Worm (Caenorhabditis elegans) whole organism, L4 larva: ENCODE data around the gene ssna-1.

ENCODE experiments used
- R02D3.7 ChIP-seq: fragments of 150-350 bp; sonication (generic microtip); optimal IDR thresholded peaks from 3 replicates; lab custom pipeline; 2014; ENCODE audit warnings: missing biosample characterization, missing genetic modification characterization
- T20F7.1 ChIP-seq: fragments of 200-800 bp; sonication (Bioruptor generic); optimal IDR thresholded peaks from 2 replicates; lab custom pipeline; 2018; ENCODE audit warnings: mild to moderate bottlenecking, missing genetic modification characterization, missing compliant biosample characterization
- Y48G9A.11 ChIP-seq: fragments of 200-800 bp; sonication (Bioruptor generic); IDR thresholded peaks from 2 replicates; pipeline ENCODE4 v1.3.6; 2022; ENCODE audit warnings: missing genetic modification reagents, missing genetic modification characterization, missing compliant biosample characterization
- ZK337.2 ChIP-seq: fragments of 200-800 bp; sonication (Bioruptor generic); IDR thresholded peaks from 2 replicates; pipeline ENCODE4 v1.3.6; 2022; ENCODE audit warnings: missing genetic modification reagents, missing genetic modification characterization, missing compliant biosample characterization
- ZK546.5 ChIP-seq, 2 experiments: sonication (generic microtip); optimal IDR thresholded peaks; 2 replicates each; lab custom pipeline; 2017; ENCODE audit warnings: missing biosample characterization in 2 of 2, missing genetic modification characterization in 2 of 2
- ama-1 ChIP-seq: fragments of 150-350 bp; optimal IDR thresholded peaks from 2 replicates; lab custom pipeline; 2014; ENCODE audit warnings: inconsistent platforms, mixed read lengths
- attf-4 ChIP-seq: sonication (generic microtip); optimal IDR thresholded peaks from 3 replicates; lab custom pipeline; 2017; ENCODE audit warnings: missing biosample characterization, missing genetic modification characterization
- ceh-20 ChIP-seq: fragments of 200-800 bp; sonication (Bioruptor generic); IDR thresholded peaks from 2 replicates; pipeline ENCODE4 v1.3.6; 2022; ENCODE audit warnings: missing genetic modification reagents, missing genetic modification characterization, missing compliant biosample characterization
- ceh-44 ChIP-seq: fragments of 200-800 bp; sonication (Bioruptor generic); IDR thresholded peaks from 2 replicates; pipeline ENCODE4 v1.3.6; 2022; ENCODE audit warnings: missing genetic modification reagents, missing genetic modification characterization, missing compliant biosample characterization
- ceh-82 ChIP-seq: sonication (generic microtip); optimal IDR thresholded peaks from 2 replicates; lab custom pipeline; 2017; ENCODE audit warnings: missing biosample characterization, missing genetic modification characterization
- ctbp-1 ChIP-seq: fragments of 200-800 bp; sonication (Bioruptor generic); IDR thresholded peaks from 2 replicates; pipeline ENCODE4 v1.3.6; 2022; ENCODE audit warnings: missing genetic modification reagents, missing genetic modification characterization, missing compliant biosample characterization
- daf-12 ChIP-seq: fragments of 150-350 bp; optimal IDR thresholded peaks from 2 replicates; lab custom pipeline; 2014; ENCODE audit warnings: missing biosample characterization, missing genetic modification reagents, missing genetic modification characterization
- dmd-8 ChIP-seq: fragments of 200-800 bp; sonication (Bioruptor generic); IDR thresholded peaks from 2 replicates; pipeline ENCODE4 v1.3.6; 2022; ENCODE audit warnings: missing genetic modification characterization, missing compliant biosample characterization
- dve-1 ChIP-seq: sonication (generic microtip); optimal IDR thresholded peaks from 2 replicates; lab custom pipeline; 2017; ENCODE audit warnings: antibody characterized with exemption, mild to moderate bottlenecking, missing genetic modification characterization, missing compliant biosample characterization; ENCODE audit not compliant: insufficient read depth
- egl-43 ChIP-seq: fragments of 200-800 bp; sonication (Bioruptor generic); IDR thresholded peaks from 2 replicates; pipeline ENCODE4 v1.3.6; 2022; ENCODE audit warnings: missing genetic modification reagents, missing genetic modification characterization, missing compliant biosample characterization
- fkh-10 ChIP-seq: fragments of 150-350 bp; optimal IDR thresholded peaks from 2 replicates; lab custom pipeline; 2014; ENCODE audit warnings: missing biosample characterization, missing genetic modification reagents, missing genetic modification characterization
- fos-1 ChIP-seq: fragments of 150-350 bp; optimal IDR thresholded peaks from 2 replicates; lab custom pipeline; 2014; ENCODE audit warnings: missing biosample characterization, missing genetic modification characterization
- lim-7 ChIP-seq: fragments of 200-800 bp; sonication (Bioruptor generic); IDR thresholded peaks from 2 replicates; pipeline ENCODE4 v1.3.6; 2022; ENCODE audit warnings: missing genetic modification characterization, missing compliant biosample characterization
- lin-15B ChIP-seq: fragments of 150-350 bp; sonication (generic microtip); optimal IDR thresholded peaks from 3 replicates; lab custom pipeline; 2014; ENCODE audit warnings: missing biosample characterization, missing genetic modification characterization
- lin-29 ChIP-seq: fragments of 200-800 bp; sonication (Bioruptor generic); IDR thresholded peaks from 2 replicates; pipeline ENCODE4 v1.3.6; 2022; ENCODE audit warnings: missing genetic modification reagents, missing genetic modification characterization, missing compliant biosample characterization
- lin-38 ChIP-seq: fragments of 200-800 bp; sonication (Bioruptor generic); IDR thresholded peaks from 2 replicates; pipeline ENCODE4 v1.3.6; 2022; ENCODE audit warnings: missing genetic modification reagents, missing genetic modification characterization, missing compliant biosample characterization
- madf-5 ChIP-seq, 2 experiments: fragments of 200-800 bp; sonication (Bioruptor generic); IDR thresholded peaks; 2 replicates each; pipeline ENCODE4 v1.3.6; 2022; ENCODE audit warnings: missing compliant biosample characterization in 2 of 2, missing genetic modification characterization in 2 of 2
- mdl-1 ChIP-seq, 2 experiments: fragments of 150-350 bp in 1 of 2; sonication (generic microtip) in 1 of 2; optimal IDR thresholded peaks; 2 replicates each; lab custom pipeline; 2014 to 2017; ENCODE audit warnings: missing biosample characterization in 2 of 2, missing genetic modification characterization in 2 of 2
- mdt-29 ChIP-seq: fragments of 200-800 bp; sonication (Bioruptor generic); IDR thresholded peaks from 2 replicates; pipeline ENCODE4 v1.3.6; 2022; ENCODE audit warnings: missing genetic modification reagents, missing genetic modification characterization, missing compliant biosample characterization
- mes-2 ChIP-seq: sonication (generic microtip); optimal IDR thresholded peaks from 2 replicates; lab custom pipeline; 2016; ENCODE audit warnings: missing genotype, mild to moderate bottlenecking, missing genetic modification characterization, missing compliant biosample characterization; ENCODE audit not compliant: poor library complexity, severe bottlenecking
- mxl-2 ChIP-seq: fragments of 200-800 bp; sonication (Bioruptor generic); conservative IDR thresholded peaks from 2 replicates; pipeline ENCODE4 v1.3.6; 2022; ENCODE audit warnings: missing genetic modification reagents, missing genetic modification characterization, missing compliant biosample characterization
- mxl-3 ChIP-seq: fragments of 200-800 bp; sonication (Bioruptor generic); optimal IDR thresholded peaks from 2 replicates; lab custom pipeline; 2018; ENCODE audit warnings: mild to moderate bottlenecking, missing genetic modification characterization, missing compliant biosample characterization
- nhr-10 ChIP-seq: fragments of 150-350 bp; optimal IDR thresholded peaks from 2 replicates; lab custom pipeline; 2014; ENCODE audit warnings: missing biosample characterization, missing genetic modification characterization
- nhr-102 ChIP-seq: sonication (generic microtip); optimal IDR thresholded peaks from 2 replicates; lab custom pipeline; 2016; ENCODE audit warnings: mild to moderate bottlenecking, missing genetic modification characterization, moderate library complexity, missing compliant biosample characterization
- nhr-25 ChIP-seq: sonication (generic microtip); optimal IDR thresholded peaks from 2 replicates; lab custom pipeline; 2017; ENCODE audit warnings: missing genetic modification characterization, mild to moderate bottlenecking, missing compliant biosample characterization, antibody characterized with exemption, moderate library complexity, borderline replicate concordance; ENCODE audit not compliant: insufficient read depth
- nhr-28 ChIP-seq: fragments of 150-350 bp; optimal IDR thresholded peaks from 2 replicates; lab custom pipeline; 2014; ENCODE audit warnings: missing biosample characterization, missing genetic modification characterization
- nhr-41 ChIP-seq: fragments of 200-800 bp; sonication (Bioruptor generic); IDR thresholded peaks from 2 replicates; pipeline ENCODE4 v1.3.6; 2022; ENCODE audit warnings: missing genetic modification reagents, missing genetic modification characterization, missing compliant biosample characterization
- nhr-6 ChIP-seq: fragments of 150-350 bp; optimal IDR thresholded peaks from 2 replicates; lab custom pipeline; 2014; ENCODE audit warnings: missing biosample characterization, missing genetic modification characterization
- pha-4 ChIP-seq, 2 experiments: fragments of 150-350 bp in 1 of 2; fragments of 200-800 bp in 1 of 2; sonication (Bioruptor generic) in 1 of 2; IDR thresholded peaks in 1 of 2; optimal IDR thresholded peaks in 1 of 2; 2 replicates each; pipeline versions ENCODE4 v1.3.6 to Lab custom; 2014 to 2022; ENCODE audit warnings: missing genetic modification characterization in 2 of 2, missing genetic modification reagents in 2 of 2, missing biosample characterization in 1 of 2, missing compliant biosample characterization in 1 of 2
- php-3 ChIP-seq: fragments of 200-800 bp; sonication (Bioruptor generic); IDR thresholded peaks from 2 replicates; pipeline ENCODE4 v1.3.6; 2022; ENCODE audit warnings: missing genetic modification reagents, missing genetic modification characterization, missing compliant biosample characterization
- sdz-12 ChIP-seq: fragments of 200-800 bp; sonication (Bioruptor generic); optimal IDR thresholded peaks from 2 replicates; lab custom pipeline; 2018; ENCODE audit warnings: mild to moderate bottlenecking, missing genetic modification characterization, missing compliant biosample characterization
- set-16 ChIP-seq: fragments of 200-800 bp; sonication (Bioruptor generic); IDR thresholded peaks from 2 replicates; pipeline ENCODE4 v1.3.6; 2022; ENCODE audit warnings: missing genetic modification reagents, missing genetic modification characterization, missing compliant biosample characterization
- skn-1 ChIP-seq: fragments of 150-350 bp; optimal IDR thresholded peaks from 2 replicates; lab custom pipeline; 2014; ENCODE audit warnings: missing biosample characterization, missing genetic modification characterization
- snpc-1.2 ChIP-seq: fragments of 200-800 bp; sonication (Bioruptor generic); IDR thresholded peaks from 2 replicates; pipeline ENCODE4 v1.3.6; 2022; ENCODE audit warnings: missing genetic modification reagents, missing genetic modification characterization, missing compliant biosample characterization
- snpc-4 ChIP-seq: fragments of 150-350 bp; optimal IDR thresholded peaks from 2 replicates; lab custom pipeline; 2014; ENCODE audit warnings: missing biosample characterization, missing genetic modification characterization
- spr-3 ChIP-seq: fragments of 200-800 bp; sonication (Bioruptor generic); optimal IDR thresholded peaks from 2 replicates; lab custom pipeline; 2018; ENCODE audit warnings: mild to moderate bottlenecking, missing genetic modification characterization, missing compliant biosample characterization
- unc-130 ChIP-seq: sonication (generic microtip); optimal IDR thresholded peaks from 2 replicates; lab custom pipeline; 2016; ENCODE audit warnings: missing genetic modification reagents, missing genetic modification characterization, missing compliant biosample characterization
- unc-39 ChIP-seq: sonication (generic microtip); optimal IDR thresholded peaks from 2 replicates; lab custom pipeline; 2017; ENCODE audit warnings: missing biosample characterization, missing genetic modification characterization
- zag-1 ChIP-seq: fragments of 150-350 bp; optimal IDR thresholded peaks from 2 replicates; lab custom pipeline; 2014; ENCODE audit warnings: missing biosample characterization, missing genetic modification characterization
- zfp-2 ChIP-seq: sonication (generic microtip); optimal IDR thresholded peaks from 2 replicates; lab custom pipeline; 2016; ENCODE audit warnings: mild to moderate bottlenecking, missing genetic modification characterization, missing compliant biosample characterization
- zfp-3 ChIP-seq: fragments of 200-800 bp; sonication (Bioruptor generic); conservative IDR thresholded peaks from 2 replicates; pipeline ENCODE4 v1.3.6; 2022; ENCODE audit warnings: missing genetic modification reagents, missing genetic modification characterization, missing compliant biosample characterization
- zip-11 ChIP-seq: fragments of 200-800 bp; sonication (Bioruptor generic); IDR thresholded peaks from 2 replicates; pipeline ENCODE4 v1.3.6; 2022; ENCODE audit warnings: missing genetic modification characterization, missing compliant biosample characterization
- zip-2 ChIP-seq: fragments of 150-350 bp; optimal IDR thresholded peaks from 2 replicates; lab custom pipeline; 2014; ENCODE audit warnings: missing biosample characterization, missing genetic modification characterization

ssna-1 gene

DNA sequence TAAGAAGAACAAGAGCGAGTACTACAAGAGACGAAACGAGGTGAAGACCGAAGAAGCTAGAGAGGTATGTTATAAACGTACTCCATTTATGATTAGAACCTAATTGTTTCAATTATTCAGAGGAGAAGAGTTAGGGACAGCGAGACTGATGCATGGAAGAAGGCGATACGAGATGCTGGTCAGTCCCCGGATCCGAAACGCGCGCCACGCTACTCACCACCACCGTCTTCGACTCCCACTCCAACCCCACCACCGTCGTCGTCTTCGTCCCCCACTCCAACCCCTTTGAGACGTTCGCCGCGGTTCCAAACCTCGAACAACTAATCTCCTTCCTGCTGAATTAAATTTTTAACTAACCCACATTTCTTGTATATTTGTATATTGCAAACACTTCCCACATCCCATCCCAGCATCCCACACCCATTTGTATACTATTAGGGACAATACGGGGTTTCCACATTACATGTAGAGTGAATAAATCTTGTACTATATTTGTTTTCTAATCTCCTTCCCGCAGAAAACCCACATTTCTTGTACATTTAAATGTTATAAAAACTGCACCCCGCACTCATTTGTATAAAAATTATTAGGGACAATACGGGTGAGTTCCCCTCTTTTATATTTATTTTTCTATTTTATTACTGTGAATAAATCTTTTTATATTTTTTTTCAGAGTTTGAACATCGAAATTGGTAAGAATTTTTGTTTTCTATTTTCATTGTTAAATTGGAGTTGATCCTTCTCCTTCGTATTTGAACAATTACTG, 418 bp upstream of the ssna-1 start:
- TF ChIP-seq ceh-44 (GFP tag; lab: Robert Waterston, UW): no peak
- TF ChIP-seq R02D3.7: no peak
- TF ChIP-seq spr-3 (GFP tag; lab: Kevin White, UChicago): no peak
- TF ChIP-seq set-16 (GFP tag; lab: Robert Waterston, UW): peak; percentile 80
- no peak for TF ChIP-seq sdz-12 (GFP tag; lab: Kevin White, UChicago)
- TF ChIP-seq mes-2 (tag; lab: Kevin White, UChicago): no peak
- no peak for TF ChIP-seq ama-1 (lab: Kevin White, UChicago)
- no peak for TF ChIP-seq nhr-102 (tag; lab: Kevin White, UChicago)
- peak; percentile 65; the same call in 1 of the 2 replicates for TF ChIP-seq snpc-1.2 (GFP tag; lab: Robert Waterston, UW)
- TF ChIP-seq dve-1 (tag; lab: Kevin White, UChicago): no peak
- TF ChIP-seq mdt-29 (GFP tag; lab: Robert Waterston, UW): no peak
- TF ChIP-seq mxl-3: no peak
- peak; percentile 32; the same call in 1 of the 2 replicates for TF ChIP-seq pha-4 (GFP tag; IDR thresholded peaks at IDR 0.05; lab: Robert Waterston, UW)
- no peak for TF ChIP-seq pha-4 (tag; optimal IDR thresholded peaks at IDR 0.05; lab: Kevin White, UChicago)
- TF ChIP-seq ctbp-1: 0 out of 2 replicates have a peak, but pooled peaks have one; percentile 11
- no peak for TF ChIP-seq mdl-1 (tag; optimal IDR thresholded peaks at IDR 0.05; lab: Kevin White, UChicago)
- no peak for TF ChIP-seq nhr-41 (GFP tag; lab: Robert Waterston, UW)
- TF ChIP-seq fos-1: no peak
- no peak for TF ChIP-seq skn-1 (tag; lab: Kevin White, UChicago)
- no peak for TF ChIP-seq fkh-10 (GFP tag; lab: Kevin White, UChicago)
- TF ChIP-seq nhr-10 (tag; lab: Kevin White, UChicago): no peak
- TF ChIP-seq nhr-6 (tag; lab: Kevin White, UChicago): no peak
- peak; percentile 71; the same call in 1 of the 2 replicates for TF ChIP-seq egl-43 (GFP tag; lab: Robert Waterston, UW)
- 0 out of 2 replicates have a peak, but pooled peaks have one; percentile 12 for TF ChIP-seq Y48G9A.11 (GFP tag; lab: Robert Waterston, UW)
- no peak for TF ChIP-seq ZK546.5 (tag; optimal IDR thresholded peaks at IDR 0.05; lab: Kevin White, UChicago)
- no peak for TF ChIP-seq zip-11 (GFP tag; lab: Robert Waterston, UW)
- no peak for TF ChIP-seq lin-29 (GFP tag; lab: Robert Waterston, UW)
- TF ChIP-seq T20F7.1: peak; percentile 7
- no peak for TF ChIP-seq nhr-28 (tag; lab: Kevin White, UChicago)
- TF ChIP-seq zip-2 (tag; lab: Kevin White, UChicago): no peak
- peak; percentile 49 for TF ChIP-seq lin-38 (GFP tag; lab: Robert Waterston, UW)
- peak; percentile 14 for TF ChIP-seq unc-130 (GFP tag; lab: Kevin White, UChicago)
- TF ChIP-seq ZK337.2 (GFP tag; lab: Robert Waterston, UW): no peak
- TF ChIP-seq, all 104 proteins: peak for 9

DNA sequence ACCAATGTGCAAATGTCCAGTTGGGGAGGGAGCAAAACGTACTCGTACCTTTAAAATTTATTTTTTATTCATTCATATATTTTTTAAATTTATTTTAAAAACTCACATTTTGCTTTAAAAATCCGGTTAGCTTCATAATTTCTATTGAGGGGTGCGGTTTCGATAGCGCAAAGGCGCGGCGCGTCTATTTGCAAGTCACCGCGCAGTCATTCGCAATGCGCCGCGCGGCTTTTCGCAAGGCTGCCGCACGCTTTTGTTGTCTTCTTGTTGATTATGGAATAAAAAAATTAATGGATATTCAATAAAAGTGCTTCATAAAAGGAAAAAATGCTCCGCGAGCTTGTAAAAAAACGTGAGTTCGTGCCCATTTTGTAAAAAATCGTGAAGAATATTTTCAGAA, 2.4 kb downstream of the ssna-1 start, which contains the start of the genes ears-2 and uncp-18:
ears-2 (minus strand) TSS at position 190 of the 400 bp plus-strand sequence.
uncp-18 (plus strand) TSS at position 282 of the 400 bp plus-strand sequence.
- TF ChIP-seq snpc-4 (tag; lab: Kevin White, UChicago): no peak
- TF ChIP-seq unc-39: no peak
- no peak for TF ChIP-seq mxl-2
- peak; percentile 85 for TF ChIP-seq ceh-20 (GFP tag; lab: Robert Waterston, UW)
- peak; percentile 71; the same call in 1 of the 2 replicates for TF ChIP-seq php-3 (GFP tag; lab: Robert Waterston, UW)
- TF ChIP-seq zag-1: no peak
- TF ChIP-seq ceh-44 (GFP tag; lab: Robert Waterston, UW): peak; percentile 89
- peak; percentile 75 for TF ChIP-seq snpc-1.2 (GFP tag; lab: Robert Waterston, UW)
- peak; percentile 88 for TF ChIP-seq egl-43 (GFP tag; lab: Robert Waterston, UW)
- no peak for TF ChIP-seq ceh-82 (tag; lab: Kevin White, UChicago)
- no peak for TF ChIP-seq attf-4
- peak; percentile 55 for TF ChIP-seq R02D3.7
- no peak for TF ChIP-seq madf-5 (GFP tag; IDR thresholded peaks at IDR 0.05; lab: Robert Waterston, UW)
- TF ChIP-seq lin-15B (tag; lab: Kevin White, UChicago): peak; percentile 62
- TF ChIP-seq nhr-25 (tag; lab: Kevin White, UChicago): peak; percentile 69
- peak; percentile 45; the same call in 1 of the 2 replicates for TF ChIP-seq zfp-3 (GFP tag; lab: Robert Waterston, UW)
- TF ChIP-seq ZK337.2 (GFP tag; lab: Robert Waterston, UW): peak; percentile 80
- peak; percentile 79 for TF ChIP-seq lim-7 (GFP tag; lab: Robert Waterston, UW)
- TF ChIP-seq daf-12 (tag; lab: Kevin White, UChicago): no peak
- TF ChIP-seq zfp-2 (tag; lab: Kevin White, UChicago): peak; percentile 76
- no peak for TF ChIP-seq dmd-8 (GFP tag; lab: Robert Waterston, UW)
